Fruit fly (Drosophila melanogaster): ENCODE measurements around the gene org-1.

The org-1 gene

DNA sequence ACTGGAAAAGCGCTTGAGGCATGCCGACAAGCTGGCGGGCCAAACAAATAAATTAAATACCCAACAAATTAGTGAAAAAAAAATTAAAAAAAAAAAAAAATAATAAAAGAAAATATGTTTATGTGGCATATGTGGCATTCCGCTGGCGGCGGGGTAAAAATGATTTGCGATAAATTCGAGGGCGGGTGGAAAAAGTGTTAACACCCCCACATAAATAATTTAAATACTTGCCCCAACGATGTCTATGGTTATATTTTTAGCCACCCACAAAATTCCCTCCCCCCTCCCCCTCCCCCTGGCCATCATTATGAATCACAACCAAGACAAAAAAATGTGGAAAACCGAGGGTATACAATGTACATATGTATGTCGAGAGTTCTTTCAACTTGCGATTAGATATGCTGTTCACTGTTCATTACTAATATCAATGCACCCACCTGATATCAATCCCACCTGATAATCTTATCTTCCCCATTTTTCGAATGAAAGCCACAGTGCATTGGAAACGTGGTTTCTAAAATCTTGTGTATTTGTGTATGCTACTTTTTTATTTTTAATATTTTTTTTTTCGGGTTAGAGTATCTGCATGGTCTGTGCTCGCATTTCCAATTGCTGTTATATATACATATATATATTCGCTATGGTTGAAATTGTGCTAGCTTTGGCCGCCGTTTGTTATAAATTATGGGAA, 4.5 kb downstream of the org-1 start:
- no peak for TF ChIP-seq CG17801 (GFP tag; optimal IDR thresholded peaks at IDR 0.05; ENCODE audit: partially characterized antibody)

DNA sequence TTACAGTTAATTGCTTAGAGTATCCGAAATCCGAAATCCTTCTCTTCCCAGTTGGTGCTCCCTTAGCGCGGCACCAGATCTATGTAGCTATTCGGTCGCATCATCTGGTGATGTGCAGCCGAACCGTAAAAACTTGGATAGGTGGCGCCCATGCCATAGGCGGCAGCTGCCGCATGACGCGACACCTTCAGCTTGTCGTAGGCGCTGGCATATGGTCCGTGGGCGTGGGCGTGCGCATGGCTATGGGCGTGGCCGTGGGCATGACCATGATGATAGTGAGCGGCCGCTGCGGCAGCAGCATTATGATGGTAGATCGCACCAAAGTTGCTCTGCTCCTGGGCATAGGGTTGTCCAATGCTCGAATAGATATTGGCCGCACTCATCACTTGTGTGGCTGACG, 6.7 kb downstream of the org-1 start:
- TF ChIP-seq CG17801 (GFP tag; optimal IDR thresholded peaks at IDR 0.05; ENCODE audit: partially characterized antibody), result no peak

DNA sequence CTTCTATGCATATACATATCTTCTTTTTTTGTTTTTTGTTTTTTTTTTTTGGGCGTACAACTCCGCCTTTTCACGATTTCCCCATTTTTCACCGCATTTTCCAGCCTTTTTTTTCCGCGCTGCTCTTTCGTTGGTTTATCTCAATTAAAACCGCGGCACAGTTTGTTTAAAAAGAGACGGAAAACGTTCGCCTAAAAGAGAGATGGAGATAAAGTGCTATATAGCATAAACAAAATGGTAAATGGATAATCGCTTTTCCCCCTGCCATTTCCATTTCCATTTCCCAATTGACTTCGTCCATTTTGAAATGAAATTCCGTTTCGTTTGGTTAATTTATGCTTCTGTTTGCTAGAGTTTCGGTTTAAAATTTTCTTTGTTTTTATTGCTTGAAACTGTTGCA, 7.7 kb downstream of the org-1 start:
- no peak for TF ChIP-seq CG17801 (GFP tag; optimal IDR thresholded peaks at IDR 0.05; ENCODE audit: partially characterized antibody)

- peak; percentile 9 for TF ChIP-seq CG17801 (GFP tag; optimal IDR thresholded peaks at IDR 0.05; ENCODE audit: partially characterized antibody)
Measured at dm6 chrX:8444883-8445572, 9.8 kb downstream of the org-1 start.

- TF ChIP-seq CG17801 (GFP tag; optimal IDR thresholded peaks at IDR 0.05; ENCODE audit: partially characterized antibody), result no peak
Measured at dm6 chrX:8444279-8444678, 10.6 kb downstream of the org-1 start.

DNA sequence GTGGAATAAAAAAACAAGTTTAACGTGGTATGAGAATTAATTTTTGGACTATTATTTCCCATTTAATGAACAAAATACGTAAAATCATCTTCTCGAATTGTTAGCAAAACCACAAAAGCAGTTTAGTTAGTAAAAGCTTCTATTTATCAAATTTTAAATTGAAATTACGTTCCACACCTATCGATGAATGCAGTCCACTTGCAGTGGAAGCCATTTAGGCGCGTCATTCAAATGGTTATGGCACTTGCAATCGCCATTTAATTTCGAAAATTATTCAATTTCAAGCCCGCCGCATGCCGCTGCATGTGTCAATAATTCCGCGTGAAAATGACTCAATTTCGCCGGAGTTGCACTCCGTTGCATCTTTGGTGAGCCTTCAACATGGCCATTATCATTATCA, 12.0 kb downstream of the org-1 start:
- TF ChIP-seq CG17801 (GFP tag; optimal IDR thresholded peaks at IDR 0.05; ENCODE audit: partially characterized antibody), result no peak

DNA sequence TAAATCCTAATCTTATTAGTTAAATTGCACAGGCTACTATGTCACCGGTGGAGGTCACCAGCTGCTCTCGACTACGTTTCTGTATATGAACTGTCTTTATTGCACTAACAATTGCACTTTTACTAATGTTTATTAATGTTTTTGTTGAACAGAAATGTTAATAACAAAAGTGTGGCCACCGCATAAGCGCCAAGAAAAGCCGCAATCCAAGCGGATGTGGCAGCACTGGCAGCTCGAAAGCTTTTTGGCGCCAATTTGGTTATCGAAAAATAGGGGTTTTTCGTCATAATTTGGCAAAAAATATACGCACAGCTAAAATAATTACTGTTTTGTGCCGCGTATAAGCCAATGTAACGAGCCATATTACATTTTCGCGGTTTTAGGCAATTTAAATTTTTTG, 12.7 kb downstream of the org-1 start, which contains the start of gene CG12123:
Gene CG12123, minus strand, starts transcription at position 188 of the 400 bp plus-strand sequence.
- no peak for TF ChIP-seq CG17801 (GFP tag; optimal IDR thresholded peaks at IDR 0.05; ENCODE audit: partially characterized antibody)

DNA sequence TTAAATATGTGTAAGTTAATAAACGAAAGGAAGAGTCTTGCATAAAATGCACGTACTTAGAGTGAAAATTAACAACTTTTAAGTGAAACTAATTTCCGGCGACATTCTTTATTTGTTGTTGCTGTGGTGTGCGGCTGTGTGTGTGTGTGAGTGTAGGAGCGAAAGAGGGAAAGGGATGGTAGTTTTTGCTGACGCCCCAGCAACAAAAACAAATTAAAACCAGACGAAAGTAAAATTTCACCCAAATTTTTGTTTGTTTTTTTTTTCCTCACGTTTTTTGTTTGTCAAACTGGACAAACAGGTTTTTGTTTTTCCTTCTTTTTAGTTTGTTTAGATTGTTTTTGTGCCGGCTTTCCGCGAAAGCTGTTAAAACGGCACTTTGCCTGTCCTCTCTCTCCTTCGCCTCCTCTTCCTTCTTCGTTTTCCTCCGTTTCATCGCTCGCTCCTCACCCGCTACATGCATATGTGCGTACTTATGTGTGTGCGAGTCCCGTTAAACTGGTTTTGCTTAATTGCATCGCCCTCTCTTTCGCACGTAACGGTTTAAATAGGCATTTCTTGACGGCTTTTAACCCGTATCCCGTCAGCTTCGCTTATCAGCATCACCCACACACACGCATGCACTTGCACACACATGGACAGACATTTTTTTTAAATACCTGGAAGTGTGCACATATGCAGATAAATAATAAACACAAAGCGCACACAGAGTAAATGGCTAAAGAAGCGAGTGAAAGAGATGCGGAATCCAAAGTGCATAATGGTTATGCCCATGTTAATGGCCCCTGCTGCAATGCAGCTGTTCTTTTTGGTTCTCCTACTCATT, 17.4 kb downstream of the org-1 start, which contains the start of gene Miga:
Gene Miga, minus strand, starts transcription at position 536 of the 826 bp plus-strand sequence.
- TF ChIP-seq CG17801 (GFP tag; optimal IDR thresholded peaks at IDR 0.05; ENCODE audit: partially characterized antibody), result peak; percentile 50

DNA sequence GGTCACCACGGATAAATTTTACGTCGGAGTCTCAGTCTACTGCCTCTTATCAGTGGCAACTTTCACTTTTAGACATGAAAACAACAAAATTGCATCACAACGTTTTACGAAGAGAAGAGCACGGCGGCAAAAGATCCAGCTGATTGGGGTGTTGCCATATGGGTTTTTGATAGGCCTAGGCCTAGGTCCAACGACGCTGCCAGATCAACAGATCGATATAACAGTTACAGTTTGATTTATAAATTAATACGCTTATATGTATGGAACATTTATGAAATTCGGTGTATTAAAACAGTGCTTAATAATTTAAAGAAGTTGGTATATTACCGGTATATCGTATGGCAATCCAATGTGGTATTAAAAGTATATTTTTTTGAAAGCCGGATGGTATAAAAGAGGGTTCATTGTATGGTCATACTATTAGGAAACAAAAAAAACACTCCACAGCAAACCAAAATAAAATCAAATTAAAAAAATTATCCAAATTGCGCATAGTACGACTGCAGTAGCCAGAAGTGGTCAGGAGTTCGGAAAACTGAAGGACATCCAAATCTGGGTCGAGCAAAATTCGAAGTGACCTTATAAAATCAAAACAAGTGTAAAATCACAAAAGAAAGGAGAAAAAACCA, 18.1 kb downstream of the org-1 start, which contains the start of gene CG1440:
Gene CG1440, plus strand, starts transcription at position 402 of the 629 bp plus-strand sequence.
- peak; percentile 89 for TF ChIP-seq CG17801 (GFP tag; optimal IDR thresholded peaks at IDR 0.05; ENCODE audit: partially characterized antibody)

dm6 chrX:8433709-8434108, 21.2 kb downstream of the org-1 start, which contains the start of gene CG32712:
TSS of gene CG32712 (minus strand) at chrX:8433809.
- no peak for TF ChIP-seq CG17801 (GFP tag; optimal IDR thresholded peaks at IDR 0.05; ENCODE audit: partially characterized antibody)

dm6 chrX:8422643-8423042, 32.2 kb downstream of the org-1 start:
- no peak for TF ChIP-seq CG17801 (GFP tag; optimal IDR thresholded peaks at IDR 0.05; ENCODE audit: partially characterized antibody)

DNA sequence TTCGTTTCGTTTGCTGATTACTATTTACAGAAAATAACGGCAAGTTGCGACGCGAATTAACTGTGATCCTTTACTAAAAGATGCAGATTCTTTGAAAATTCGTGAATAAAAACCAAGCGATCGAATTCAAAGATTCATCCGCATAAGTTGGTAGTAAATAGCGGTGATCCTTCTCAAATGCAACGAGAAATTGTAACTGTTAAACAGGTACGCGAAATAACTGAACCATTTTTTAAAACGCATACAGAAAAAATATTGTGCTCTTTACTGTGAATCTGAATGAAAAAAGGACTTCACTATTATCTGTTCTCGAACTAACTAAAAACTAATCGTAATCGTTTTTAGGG, 33.4 kb downstream of the org-1 start:
- TF ChIP-seq CG17801 (GFP tag; optimal IDR thresholded peaks at IDR 0.05; ENCODE audit: partially characterized antibody), result no peak

dm6 chrX:8420772-8421448, 34.0 kb downstream of the org-1 start:
- TF ChIP-seq CG17801 (GFP tag; optimal IDR thresholded peaks at IDR 0.05; ENCODE audit: partially characterized antibody), result peak; percentile 96

DNA sequence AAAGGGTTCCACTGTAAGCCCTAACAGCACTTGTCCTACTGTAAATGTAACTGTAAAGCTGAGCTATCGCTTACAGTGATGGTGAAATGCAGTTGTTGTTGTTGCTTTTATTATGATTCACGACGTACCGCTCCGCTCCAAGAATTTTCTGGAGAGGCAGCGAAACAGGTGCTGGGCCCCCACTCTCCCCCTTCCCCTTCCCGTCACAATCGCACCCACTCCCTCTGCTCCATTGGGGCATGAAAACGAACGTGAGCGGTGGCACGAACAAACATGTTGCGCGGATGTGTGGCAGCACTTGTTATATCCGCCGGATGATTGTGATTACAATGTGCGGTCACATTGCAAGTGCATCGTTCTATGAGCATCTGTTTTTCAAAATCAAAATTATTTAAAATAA, 35.3 kb downstream of the org-1 start:
- TF ChIP-seq CG17801 (GFP tag; optimal IDR thresholded peaks at IDR 0.05; ENCODE audit: partially characterized antibody), result no peak
